Worm (Caenorhabditis elegans) whole organism, young adult: ENCODE results near the gene gst-18.

ENCODE experiments used
- B0019.2 ChIP-seq: fragments of 200-800 bp; sonication (Bioruptor generic); conservative IDR thresholded peaks from 2 replicates; pipeline ENCODE4 v1.3.6; 2022; ENCODE audit warnings: missing genetic modification reagents, missing genetic modification characterization, missing compliant biosample characterization
- B0035.1 ChIP-seq: sonication (generic microtip); optimal IDR thresholded peaks from 2 replicates; lab custom pipeline; 2016; ENCODE audit warnings: missing genetic modification characterization, mild to moderate bottlenecking, missing compliant biosample characterization, missing genotype, missing genetic modification reagents
- D2030.7 ChIP-seq: fragments of 200-800 bp; sonication (Bioruptor generic); IDR thresholded peaks from 2 replicates; pipeline ENCODE4 v1.3.6; 2022; ENCODE audit warnings: missing genetic modification reagents, missing genetic modification characterization, missing compliant biosample characterization
- F37B4.10 ChIP-seq: fragments of 200-800 bp; sonication (Bioruptor generic); IDR thresholded peaks from 2 replicates; pipeline ENCODE4 v1.3.6; 2022; ENCODE audit warnings: missing genetic modification characterization, missing compliant biosample characterization
- F52B5.7 ChIP-seq: sonication (generic microtip); optimal IDR thresholded peaks from 2 replicates; lab custom pipeline; 2016; ENCODE audit warnings: mild to moderate bottlenecking, missing genetic modification characterization, missing compliant biosample characterization
- F55B11.4 ChIP-seq: sonication (generic microtip); optimal IDR thresholded peaks from 2 replicates; lab custom pipeline; 2016; ENCODE audit warnings: missing compliant biosample characterization, missing genetic modification characterization, borderline replicate concordance; ENCODE audit not compliant: insufficient read depth
- K12H6.12 ChIP-seq: fragments of 200-800 bp; sonication (Bioruptor generic); optimal IDR thresholded peaks from 2 replicates; lab custom pipeline; 2018; ENCODE audit warnings: mild to moderate bottlenecking, missing genetic modification characterization, missing compliant biosample characterization
- Y53F4B.3 ChIP-seq: fragments of 200-800 bp; sonication (Bioruptor generic); IDR thresholded peaks from 2 replicates; pipeline ENCODE4 v1.3.6; 2022; ENCODE audit warnings: missing genetic modification reagents, missing genetic modification characterization, missing compliant biosample characterization
- Y53G8AR.9 ChIP-seq: fragments of 200-800 bp; sonication (Bioruptor generic); conservative IDR thresholded peaks from 2 replicates; pipeline ENCODE4 v1.3.6; 2022; ENCODE audit warnings: missing genetic modification reagents, missing genetic modification characterization, missing compliant biosample characterization
- Y79H2A.3 ChIP-seq: fragments of 200-800 bp; sonication (Bioruptor generic); conservative IDR thresholded peaks from 2 replicates; pipeline ENCODE4 v1.3.6; 2022; ENCODE audit warnings: missing genetic modification reagents, missing genetic modification characterization, missing compliant biosample characterization
- ZK185.1 ChIP-seq: sonication (generic microtip); optimal IDR thresholded peaks from 2 replicates; lab custom pipeline; 2016; ENCODE audit warnings: mild to moderate bottlenecking, missing genetic modification characterization, missing compliant biosample characterization; ENCODE audit not compliant: poor library complexity, severe bottlenecking
- aptf-3 ChIP-seq: fragments of 200-800 bp; sonication (Bioruptor generic); IDR thresholded peaks from 2 replicates; pipeline ENCODE4 v1.3.6; 2022; ENCODE audit warnings: missing genetic modification characterization, missing compliant biosample characterization
- athp-1 ChIP-seq: sonication (generic microtip); optimal IDR thresholded peaks from 2 replicates; lab custom pipeline; 2017; ENCODE audit warnings: mild to moderate bottlenecking, missing genetic modification characterization, missing compliant biosample characterization
- cebp-1 ChIP-seq, 2 experiments: fragments of 200-800 bp in 1 of 2; sonication (Bioruptor generic) in 1 of 2; sonication (generic microtip) in 1 of 2; IDR thresholded peaks in 1 of 2; optimal IDR thresholded peaks in 1 of 2; 2 replicates each; pipeline versions ENCODE4 v1.3.6 to Lab custom; 2017 to 2022; ENCODE audit warnings: missing compliant biosample characterization in 2 of 2, missing genetic modification characterization in 2 of 2, mild to moderate bottlenecking in 1 of 2, missing genetic modification reagents in 1 of 2, moderate library complexity in 1 of 2
- ceh-40 ChIP-seq: fragments of 200-800 bp; sonication (Bioruptor generic); IDR thresholded peaks from 2 replicates; pipeline ENCODE4 v1.3.6; 2022; ENCODE audit warnings: missing genetic modification characterization, missing compliant biosample characterization
- ceh-58 ChIP-seq: fragments of 200-800 bp; sonication (Bioruptor generic); IDR thresholded peaks from 2 replicates; pipeline ENCODE4 v1.3.6; 2022; ENCODE audit warnings: missing genetic modification characterization, missing compliant biosample characterization
- ceh-79 ChIP-seq: sonication (generic microtip); optimal IDR thresholded peaks from 2 replicates; lab custom pipeline; 2017; ENCODE audit warnings: mild to moderate bottlenecking, missing genetic modification characterization, missing compliant biosample characterization
- dpff-1 ChIP-seq: sonication (generic microtip); optimal IDR thresholded peaks from 2 replicates; lab custom pipeline; 2017; ENCODE audit warnings: mild to moderate bottlenecking, missing genetic modification characterization, missing compliant biosample characterization
- efl-1 ChIP-seq: fragments of 150-350 bp; optimal IDR thresholded peaks from 2 replicates; lab custom pipeline; 2014; ENCODE audit warnings: missing biosample characterization, missing genetic modification reagents, missing genetic modification characterization
- egl-18 ChIP-seq: fragments of 200-800 bp; sonication (Bioruptor generic); IDR thresholded peaks from 2 replicates; pipeline ENCODE4 v1.3.6; 2022; ENCODE audit warnings: missing genetic modification reagents, missing genetic modification characterization, missing compliant biosample characterization
- ets-4 ChIP-seq: fragments of 200-800 bp; sonication (Bioruptor generic); optimal IDR thresholded peaks from 2 replicates; lab custom pipeline; 2018; ENCODE audit warnings: mild to moderate bottlenecking, missing genetic modification characterization, missing compliant biosample characterization
- hmg-20 ChIP-seq: fragments of 200-800 bp; sonication (Bioruptor generic); IDR thresholded peaks from 2 replicates; pipeline ENCODE4 v1.3.6; 2022; ENCODE audit warnings: missing genetic modification reagents, missing genetic modification characterization, missing compliant biosample characterization
- lag-1 ChIP-seq: fragments of 200-800 bp; sonication (Bioruptor generic); IDR thresholded peaks from 2 replicates; pipeline ENCODE4 v1.3.6; 2022; ENCODE audit warnings: missing genetic modification reagents, missing genetic modification characterization, missing compliant biosample characterization
- lin-26 ChIP-seq: fragments of 200-800 bp; sonication (Bioruptor generic); IDR thresholded peaks from 2 replicates; pipeline ENCODE4 v1.3.6; 2022; ENCODE audit warnings: missing genetic modification reagents, missing genetic modification characterization, missing compliant biosample characterization
- lin-35 ChIP-seq, 3 experiments: fragments of 150-350 bp in 2 of 3; sonication (generic microtip) in 1 of 3; optimal IDR thresholded peaks; 2 replicates each; lab custom pipeline; 2014 to 2018; ENCODE audit warnings: missing biosample characterization in 3 of 3, missing genetic modification characterization in 3 of 3, missing genetic modification reagents in 3 of 3
- lin-40 ChIP-seq: sonication (generic microtip); optimal IDR thresholded peaks from 2 replicates; lab custom pipeline; 2016; ENCODE audit warnings: missing genetic modification characterization, mild to moderate bottlenecking, missing compliant biosample characterization, missing genotype, missing genetic modification reagents
- lin-54 ChIP-seq: fragments of 200-800 bp; sonication (Bioruptor generic); optimal IDR thresholded peaks from 2 replicates; lab custom pipeline; 2018; ENCODE audit warnings: mild to moderate bottlenecking, missing genetic modification characterization, missing compliant biosample characterization
- lir-1 ChIP-seq: fragments of 200-800 bp; sonication (Bioruptor generic); conservative IDR thresholded peaks from 2 replicates; pipeline ENCODE4 v1.3.6; 2022; ENCODE audit warnings: missing genetic modification reagents, missing genetic modification characterization, missing compliant biosample characterization
- lsl-1 ChIP-seq: fragments of 200-800 bp; sonication (Bioruptor generic); optimal IDR thresholded peaks from 2 replicates; lab custom pipeline; 2018; ENCODE audit warnings: mild to moderate bottlenecking, missing genetic modification characterization, moderate library complexity, missing compliant biosample characterization
- lsy-27 ChIP-seq: sonication (generic microtip); optimal IDR thresholded peaks from 2 replicates; lab custom pipeline; 2017; ENCODE audit warnings: missing genetic modification characterization, mild to moderate bottlenecking, missing compliant biosample characterization, antibody characterized with exemption, missing genotype, borderline replicate concordance; ENCODE audit not compliant: insufficient read depth
- madf-3 ChIP-seq: fragments of 200-800 bp; sonication (Bioruptor generic); IDR thresholded peaks from 2 replicates; pipeline ENCODE4 v1.3.6; 2022; ENCODE audit warnings: missing genetic modification reagents, missing genetic modification characterization, missing compliant biosample characterization
- mel-28 ChIP-seq: sonication (generic microtip); optimal IDR thresholded peaks from 2 replicates; lab custom pipeline; 2016; ENCODE audit warnings: borderline replicate concordance, mild to moderate bottlenecking, missing genetic modification characterization, missing compliant biosample characterization
- mes-4 ChIP-seq: sonication (generic microtip); optimal IDR thresholded peaks from 2 replicates; lab custom pipeline; 2016; ENCODE audit warnings: missing genotype, missing genetic modification characterization, missing compliant biosample characterization
- nfya-1 ChIP-seq: sonication (generic microtip); optimal IDR thresholded peaks from 2 replicates; lab custom pipeline; 2017; ENCODE audit warnings: antibody characterized with exemption, missing compliant biosample characterization, missing genetic modification characterization, borderline replicate concordance; ENCODE audit not compliant: insufficient read depth
- nfya-2 ChIP-seq: fragments of 200-800 bp; sonication (Bioruptor generic); IDR thresholded peaks from 2 replicates; pipeline ENCODE4 v1.3.6; 2022; ENCODE audit warnings: missing genetic modification reagents, missing genetic modification characterization, missing compliant biosample characterization
- nhr-80 ChIP-seq: sonication (generic microtip); optimal IDR thresholded peaks from 2 replicates; lab custom pipeline; 2016; ENCODE audit warnings: missing genetic modification characterization, missing compliant biosample characterization
- rpc-1 ChIP-seq, 2 experiments: fragments of 150-350 bp in 1 of 2; sonication (generic microtip) in 1 of 2; optimal IDR thresholded peaks; 2 replicates each; lab custom pipeline; 2014 to 2018; ENCODE audit warnings: missing biosample characterization in 1 of 2, missing genetic modification characterization in 1 of 2, missing genetic modification reagents in 1 of 2, missing genotype in 1 of 2
- sdz-38 ChIP-seq: sonication (generic microtip); optimal IDR thresholded peaks from 2 replicates; lab custom pipeline; 2016; ENCODE audit warnings: missing genotype, missing genetic modification characterization, missing compliant biosample characterization
- sea-2 ChIP-seq: fragments of 200-800 bp; sonication (Bioruptor generic); IDR thresholded peaks from 2 replicates; pipeline ENCODE4 v1.3.6; 2022; ENCODE audit warnings: missing genetic modification characterization, missing compliant biosample characterization
- snpc-1.1 ChIP-seq: sonication (generic microtip); optimal IDR thresholded peaks from 2 replicates; lab custom pipeline; 2017; ENCODE audit warnings: missing genetic modification characterization, mild to moderate bottlenecking, missing compliant biosample characterization, antibody characterized with exemption, moderate library complexity, missing genotype, missing genetic modification reagents; ENCODE audit not compliant: insufficient read depth
- snpc-1.3 ChIP-seq: sonication (generic microtip); optimal IDR thresholded peaks from 2 replicates; lab custom pipeline; 2017; ENCODE audit warnings: missing genetic modification characterization, mild to moderate bottlenecking, missing compliant biosample characterization, antibody characterized with exemption, moderate library complexity, missing genotype, missing genetic modification reagents; ENCODE audit not compliant: insufficient read depth
- snpc-3.4 ChIP-seq: sonication (generic microtip); optimal IDR thresholded peaks from 2 replicates; lab custom pipeline; 2017; ENCODE audit warnings: missing genetic modification characterization, mild to moderate bottlenecking, missing compliant biosample characterization, antibody characterized with exemption, moderate library complexity, missing genotype, missing genetic modification reagents
- tbx-9 ChIP-seq: sonication (generic microtip); optimal IDR thresholded peaks from 2 replicates; lab custom pipeline; 2016; ENCODE audit warnings: borderline replicate concordance, missing genetic modification characterization, inconsistent platforms, missing compliant biosample characterization
- zim-3 ChIP-seq: sonication (generic microtip); optimal IDR thresholded peaks from 2 replicates; lab custom pipeline; 2017; ENCODE audit warnings: mild to moderate bottlenecking, missing genetic modification characterization, moderate library complexity, missing compliant biosample characterization
- ztf-28 ChIP-seq: fragments of 200-800 bp; sonication (Bioruptor generic); IDR thresholded peaks from 2 replicates; pipeline ENCODE4 v1.3.6; 2022; ENCODE audit warnings: missing genetic modification reagents, missing genetic modification characterization, missing compliant biosample characterization
- ztf-3 ChIP-seq: fragments of 200-800 bp; sonication (Bioruptor generic); optimal IDR thresholded peaks from 2 replicates; lab custom pipeline; 2018; ENCODE audit warnings: mild to moderate bottlenecking, missing genetic modification characterization, missing compliant biosample characterization
- ztf-6 ChIP-seq: fragments of 200-800 bp; sonication (Bioruptor generic); IDR thresholded peaks from 2 replicates; pipeline ENCODE4 v1.3.6; 2022; ENCODE audit warnings: missing genetic modification reagents, missing genetic modification characterization, missing compliant biosample characterization

The gst-18 gene

ce11 chrII:13596505-13596977 is 34.1 kb downstream of the gst-18 start, which contains the start of the genes fbxc-23 and csc-1 (continued):
- TF ChIP-seq ztf-6 (GFP tag; lab: Robert Waterston, UW): no peak
- TF ChIP-seq zim-3 (tag; lab: Kevin White, UChicago): no peak
- TF ChIP-seq lin-54 (GFP tag; lab: Kevin White, UChicago): peak; percentile 80
- TF ChIP-seq nhr-80 (tag; lab: Kevin White, UChicago): no peak
- no peak for TF ChIP-seq nfya-1 (tag; lab: Kevin White, UChicago)
- TF ChIP-seq K12H6.12 (tag; lab: Kevin White, UChicago): no peak
- peak; percentile 65 for TF ChIP-seq snpc-1.1
- TF ChIP-seq Y53G8AR.9 (GFP tag; lab: Robert Waterston, UW): no peak
- TF ChIP-seq lin-40: no peak
- no peak for TF ChIP-seq rpc-1 (optimal IDR thresholded peaks at IDR 0.05; lab: Kevin White, UChicago)
- no peak for TF ChIP-seq rpc-1 (tag; optimal IDR thresholded peaks at IDR 0.05; lab: Kevin White, UChicago)
- TF ChIP-seq lin-35 (GFP tag; optimal IDR thresholded peaks at IDR 0.05; lab: Kevin White, UChicago): peak in 2 of 3 experiments; percentile 77 to 78
- TF ChIP-seq F55B11.4 (tag; lab: Kevin White, UChicago): no peak
- TF ChIP-seq B0019.2 (GFP tag; lab: Robert Waterston, UW): peak; percentile 47; the same call in 1 of the 2 replicates
- TF ChIP-seq sea-2: no peak
- no peak for TF ChIP-seq ceh-58 (GFP tag; lab: Robert Waterston, UW)
- no peak for TF ChIP-seq ceh-40
- TF ChIP-seq nfya-2: no peak
- TF ChIP-seq F37B4.10 (GFP tag; lab: Robert Waterston, UW): no peak
- no peak for TF ChIP-seq mes-4 (tag; lab: Kevin White, UChicago)
- no peak for TF ChIP-seq lag-1 (GFP tag; lab: Robert Waterston, UW)
- TF ChIP-seq ztf-28: no peak
- TF ChIP-seq lsy-27 (tag; lab: Kevin White, UChicago): no peak
- no peak for TF ChIP-seq aptf-3 (GFP tag; lab: Robert Waterston, UW)
- TF ChIP-seq madf-3 (GFP tag; lab: Robert Waterston, UW): no peak
- no peak for TF ChIP-seq hmg-20
- peak; percentile 92 for TF ChIP-seq lsl-1
- peak; percentile 82 for TF ChIP-seq D2030.7 (GFP tag; lab: Robert Waterston, UW)
- TF ChIP-seq athp-1 (tag; lab: Kevin White, UChicago): no peak
- no peak for TF ChIP-seq dpff-1
- TF ChIP-seq ZK185.1 (tag; lab: Kevin White, UChicago): no peak
- peak; percentile 75 for TF ChIP-seq snpc-3.4
- no peak for TF ChIP-seq lin-26 (GFP tag; lab: Robert Waterston, UW)
- no peak for TF ChIP-seq Y53F4B.3 (GFP tag; lab: Robert Waterston, UW)
- TF ChIP-seq F52B5.7 (tag; lab: Kevin White, UChicago): no peak
- TF ChIP-seq ztf-3 (GFP tag; lab: Kevin White, UChicago): no peak
- TF ChIP-seq ets-4 (GFP tag; lab: Kevin White, UChicago): no peak
- TF ChIP-seq egl-18 (GFP tag; lab: Robert Waterston, UW): no peak
- TF ChIP-seq ceh-79: no peak
- TF ChIP-seq cebp-1 (GFP tag; IDR thresholded peaks at IDR 0.05; lab: Robert Waterston, UW): no peak
- TF ChIP-seq cebp-1 (tag; optimal IDR thresholded peaks at IDR 0.05; lab: Kevin White, UChicago): peak; percentile 34
- no peak for TF ChIP-seq sdz-38 (tag; lab: Kevin White, UChicago)
- TF ChIP-seq lir-1 (GFP tag; lab: Robert Waterston, UW): no peak
- TF ChIP-seq B0035.1 (tag; lab: Kevin White, UChicago): no peak
- TF ChIP-seq snpc-1.3 (tag; lab: Kevin White, UChicago): peak; percentile 47
- TF ChIP-seq tbx-9: no peak
- TF ChIP-seq efl-1: peak; percentile 96
- TF ChIP-seq Y79H2A.3 (GFP tag; lab: Robert Waterston, UW): no peak
- no peak for TF ChIP-seq mel-28 (tag; lab: Kevin White, UChicago)
- TF ChIP-seq, all 124 proteins: peak for 28
